Fruit fly (Drosophila melanogaster) whole organism: ENCODE data around the gene CG3902.

Experiments
- Dll ChIP-seq: fragments of >200 bp; optimal IDR thresholded peaks from 2 replicates; lab custom pipeline; 2017
- pan ChIP-seq: fragments of >200 bp; optimal IDR thresholded peaks from 2 replicates; lab custom pipeline; 2017

DNA sequence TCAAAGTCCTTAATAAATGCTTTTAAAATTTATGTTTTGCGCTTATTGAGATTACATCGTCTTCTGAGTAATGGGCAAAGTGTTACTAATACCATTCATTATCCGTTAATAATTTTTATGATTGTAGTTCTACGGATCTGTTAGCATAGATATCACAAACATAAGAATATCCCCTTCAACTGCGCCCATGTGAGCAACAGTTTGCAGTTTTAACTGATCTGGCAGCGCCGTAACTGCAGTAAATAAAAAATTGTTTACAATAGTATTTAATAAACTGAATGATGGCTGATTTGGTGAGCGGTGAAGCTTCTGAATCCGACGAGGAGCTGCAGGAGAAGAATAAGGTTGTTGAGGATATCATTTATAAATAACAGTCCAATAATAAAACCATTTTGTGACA, 28.1 kb downstream of the CG3902 start, which contains the start of gene Blos3:
- no peak for TF ChIP-seq Dll (lab: Kevin White, UChicago)
- no peak for TF ChIP-seq pan (lab: Kevin White, UChicago)
